Worm (Caenorhabditis elegans) whole organism, L4 larva: ENCODE results near the gene acs-11.

ENCODE experiments used
- F49E8.2 ChIP-seq: sonication (generic microtip); optimal IDR thresholded peaks from 2 replicates; lab custom pipeline; 2016; ENCODE audit warnings: missing compliant biosample characterization, mild to moderate bottlenecking, missing genetic modification characterization, borderline replicate concordance
- R02D3.7 ChIP-seq: fragments of 150-350 bp; sonication (generic microtip); optimal IDR thresholded peaks from 3 replicates; lab custom pipeline; 2014; ENCODE audit warnings: missing biosample characterization, missing genetic modification characterization
- T26A8.4 ChIP-seq: fragments of 200-800 bp; sonication (Bioruptor generic); IDR thresholded peaks from 2 replicates; pipeline ENCODE4 v1.3.6; 2022; ENCODE audit warnings: missing genetic modification characterization, missing compliant biosample characterization
- Y5F2A.4 ChIP-seq: fragments of 200-800 bp; sonication (Bioruptor generic); optimal IDR thresholded peaks from 2 replicates; lab custom pipeline; 2018; ENCODE audit warnings: mild to moderate bottlenecking, missing genetic modification characterization, missing compliant biosample characterization
- ceh-32 ChIP-seq: sonication (generic microtip); optimal IDR thresholded peaks from 2 replicates; lab custom pipeline; 2016; ENCODE audit warnings: mild to moderate bottlenecking, missing genetic modification characterization, missing compliant biosample characterization; ENCODE audit not compliant: poor library complexity
- ces-1 ChIP-seq: fragments of 150-350 bp; sonication (generic microtip); optimal IDR thresholded peaks from 4 replicates; lab custom pipeline; 2014; ENCODE audit warnings: missing biosample characterization, missing genetic modification reagents, missing genetic modification characterization
- daf-16 ChIP-seq, 3 experiments: sonication (generic microtip); optimal IDR thresholded peaks; 2 replicates each; lab custom pipeline; 2016 to 2017; ENCODE audit warnings: missing genetic modification characterization in 3 of 3, missing genetic modification reagents in 3 of 3, mild to moderate bottlenecking in 2 of 3, missing compliant biosample characterization in 2 of 3, missing biosample characterization in 1 of 3, moderate library complexity in 1 of 3
- daf-19 ChIP-seq: fragments of 200-800 bp; sonication (Bioruptor generic); conservative IDR thresholded peaks from 2 replicates; pipeline ENCODE4 v1.3.6; 2022; ENCODE audit warnings: missing genetic modification characterization, missing compliant biosample characterization
- daf-8 ChIP-seq: fragments of 200-800 bp; sonication (Bioruptor generic); IDR thresholded peaks from 2 replicates; pipeline ENCODE4 v1.3.6; 2022; ENCODE audit warnings: missing genetic modification characterization, missing compliant biosample characterization
- dmd-6 ChIP-seq: fragments of 200-800 bp; sonication (Bioruptor generic); IDR thresholded peaks from 2 replicates; pipeline ENCODE4 v1.3.6; 2022; ENCODE audit warnings: missing genetic modification reagents, missing genetic modification characterization, missing compliant biosample characterization
- duxl-1 ChIP-seq: sonication (generic microtip); optimal IDR thresholded peaks from 2 replicates; lab custom pipeline; 2016; ENCODE audit warnings: mild to moderate bottlenecking, missing genetic modification characterization, moderate library complexity, missing compliant biosample characterization; ENCODE audit not compliant: poor library complexity
- dve-1 ChIP-seq: sonication (generic microtip); optimal IDR thresholded peaks from 2 replicates; lab custom pipeline; 2017; ENCODE audit warnings: antibody characterized with exemption, mild to moderate bottlenecking, missing genetic modification characterization, missing compliant biosample characterization; ENCODE audit not compliant: insufficient read depth
- hif-1 ChIP-seq, 2 experiments: sonication (generic microtip); optimal IDR thresholded peaks; 2 replicates each; lab custom pipeline; 2016 to 2017; ENCODE audit warnings: missing compliant biosample characterization in 2 of 2, missing genetic modification characterization in 2 of 2, missing genetic modification reagents in 2 of 2, missing genotype in 2 of 2, mild to moderate bottlenecking in 1 of 2
- hlh-11 ChIP-seq: fragments of 200-800 bp; sonication (Bioruptor generic); optimal IDR thresholded peaks from 2 replicates; lab custom pipeline; 2018; ENCODE audit warnings: mild to moderate bottlenecking, missing genetic modification characterization, missing compliant biosample characterization
- hlh-30 ChIP-seq: sonication (generic microtip); optimal IDR thresholded peaks from 2 replicates; lab custom pipeline; 2017; ENCODE audit warnings: antibody characterized with exemption, mild to moderate bottlenecking, missing genetic modification characterization, missing compliant biosample characterization; ENCODE audit not compliant: insufficient read depth
- hmg-1.1 ChIP-seq: fragments of 200-800 bp; sonication (Bioruptor generic); IDR thresholded peaks from 2 replicates; pipeline ENCODE4 v1.3.6; 2022; ENCODE audit warnings: missing genetic modification reagents, missing genetic modification characterization, missing compliant biosample characterization
- lin-1 ChIP-seq: fragments of 200-800 bp; sonication (Bioruptor generic); IDR thresholded peaks from 2 replicates; pipeline ENCODE4 v1.3.6; 2022; ENCODE audit warnings: missing genetic modification reagents, missing genetic modification characterization, missing compliant biosample characterization
- lin-15B ChIP-seq: fragments of 150-350 bp; sonication (generic microtip); optimal IDR thresholded peaks from 3 replicates; lab custom pipeline; 2014; ENCODE audit warnings: missing biosample characterization, missing genetic modification characterization
- lin-38 ChIP-seq: fragments of 200-800 bp; sonication (Bioruptor generic); IDR thresholded peaks from 2 replicates; pipeline ENCODE4 v1.3.6; 2022; ENCODE audit warnings: missing genetic modification reagents, missing genetic modification characterization, missing compliant biosample characterization
- lsy-2 ChIP-seq, 2 experiments: fragments of 150-350 bp in 1 of 2; sonication (generic microtip) in 1 of 2; optimal IDR thresholded peaks; 2 replicates each; lab custom pipeline; 2014 to 2017; ENCODE audit warnings: missing biosample characterization in 2 of 2, missing genetic modification characterization in 2 of 2
- madf-5 ChIP-seq, 2 experiments: fragments of 200-800 bp; sonication (Bioruptor generic); IDR thresholded peaks; 2 replicates each; pipeline ENCODE4 v1.3.6; 2022; ENCODE audit warnings: missing compliant biosample characterization in 2 of 2, missing genetic modification characterization in 2 of 2
- mdl-1 ChIP-seq, 2 experiments: fragments of 150-350 bp in 1 of 2; sonication (generic microtip) in 1 of 2; optimal IDR thresholded peaks; 2 replicates each; lab custom pipeline; 2014 to 2017; ENCODE audit warnings: missing biosample characterization in 2 of 2, missing genetic modification characterization in 2 of 2
- mep-1 ChIP-seq: fragments of 150-350 bp; sonication (generic microtip); optimal IDR thresholded peaks from 3 replicates; lab custom pipeline; 2014; ENCODE audit warnings: missing biosample characterization, missing genetic modification characterization
- mes-2 ChIP-seq: sonication (generic microtip); optimal IDR thresholded peaks from 2 replicates; lab custom pipeline; 2016; ENCODE audit warnings: missing genotype, mild to moderate bottlenecking, missing genetic modification characterization, missing compliant biosample characterization; ENCODE audit not compliant: poor library complexity, severe bottlenecking
- mxl-3 ChIP-seq: fragments of 200-800 bp; sonication (Bioruptor generic); optimal IDR thresholded peaks from 2 replicates; lab custom pipeline; 2018; ENCODE audit warnings: mild to moderate bottlenecking, missing genetic modification characterization, missing compliant biosample characterization
- nhr-10 ChIP-seq: fragments of 150-350 bp; optimal IDR thresholded peaks from 2 replicates; lab custom pipeline; 2014; ENCODE audit warnings: missing biosample characterization, missing genetic modification characterization
- nhr-237 ChIP-seq: sonication (generic microtip); optimal IDR thresholded peaks from 2 replicates; lab custom pipeline; 2017; ENCODE audit warnings: missing biosample characterization, missing genetic modification characterization
- nhr-28 ChIP-seq: fragments of 150-350 bp; optimal IDR thresholded peaks from 2 replicates; lab custom pipeline; 2014; ENCODE audit warnings: missing biosample characterization, missing genetic modification characterization
- nhr-42 ChIP-seq: fragments of 200-800 bp; sonication (Bioruptor generic); IDR thresholded peaks from 2 replicates; pipeline ENCODE4 v1.3.6; 2022; ENCODE audit warnings: missing genetic modification characterization, missing compliant biosample characterization
- nhr-6 ChIP-seq: fragments of 150-350 bp; optimal IDR thresholded peaks from 2 replicates; lab custom pipeline; 2014; ENCODE audit warnings: missing biosample characterization, missing genetic modification characterization
- nhr-76 ChIP-seq: fragments of 150-350 bp; optimal IDR thresholded peaks from 2 replicates; lab custom pipeline; 2014; ENCODE audit warnings: missing biosample characterization, missing genetic modification characterization
- pqm-1 ChIP-seq: sonication (generic microtip); optimal IDR thresholded peaks from 2 replicates; lab custom pipeline; 2017; ENCODE audit warnings: missing biosample characterization, missing genetic modification characterization
- saeg-2 ChIP-seq: fragments of 200-800 bp; sonication (Bioruptor generic); IDR thresholded peaks from 2 replicates; pipeline ENCODE4 v1.3.6; 2022; ENCODE audit warnings: missing genetic modification reagents, missing genetic modification characterization, missing compliant biosample characterization
- set-16 ChIP-seq: fragments of 200-800 bp; sonication (Bioruptor generic); IDR thresholded peaks from 2 replicates; pipeline ENCODE4 v1.3.6; 2022; ENCODE audit warnings: missing genetic modification reagents, missing genetic modification characterization, missing compliant biosample characterization
- unc-39 ChIP-seq: sonication (generic microtip); optimal IDR thresholded peaks from 2 replicates; lab custom pipeline; 2017; ENCODE audit warnings: missing biosample characterization, missing genetic modification characterization
- unc-62 ChIP-seq, 3 experiments: fragments of 150-350 bp in 1 of 3; sonication (generic microtip); optimal IDR thresholded peaks in 2 of 3; peaks in 1 of 3; 1 replicate in 1 of 3; 2 replicates in 2 of 3; lab custom pipeline; 2014 to 2017; ENCODE audit warnings: missing biosample characterization in 3 of 3, missing genetic modification characterization in 3 of 3, missing genetic modification reagents in 3 of 3, missing genotype in 1 of 3
- zag-1 ChIP-seq: fragments of 150-350 bp; optimal IDR thresholded peaks from 2 replicates; lab custom pipeline; 2014; ENCODE audit warnings: missing biosample characterization, missing genetic modification characterization
- zfp-2 ChIP-seq: sonication (generic microtip); optimal IDR thresholded peaks from 2 replicates; lab custom pipeline; 2016; ENCODE audit warnings: mild to moderate bottlenecking, missing genetic modification characterization, missing compliant biosample characterization
- zip-11 ChIP-seq: fragments of 200-800 bp; sonication (Bioruptor generic); IDR thresholded peaks from 2 replicates; pipeline ENCODE4 v1.3.6; 2022; ENCODE audit warnings: missing genetic modification characterization, missing compliant biosample characterization

acs-11 gene

ce11 chrII:4710813-4711212, 31.1 kb upstream of the acs-11 start:
- no peak for TF ChIP-seq nhr-10 (tag; lab: Kevin White, UChicago)
- peak in 1 of 2 experiments; percentile 96 for TF ChIP-seq unc-62 (GFP tag; optimal IDR thresholded peaks at IDR 0.05 in 1 of 2; lab: Kevin White, UChicago)
- TF ChIP-seq unc-62 (tag; optimal IDR thresholded peaks at IDR 0.05; lab: Kevin White, UChicago), result no peak
- TF ChIP-seq, all 104 proteins: peak for 1

DNA sequence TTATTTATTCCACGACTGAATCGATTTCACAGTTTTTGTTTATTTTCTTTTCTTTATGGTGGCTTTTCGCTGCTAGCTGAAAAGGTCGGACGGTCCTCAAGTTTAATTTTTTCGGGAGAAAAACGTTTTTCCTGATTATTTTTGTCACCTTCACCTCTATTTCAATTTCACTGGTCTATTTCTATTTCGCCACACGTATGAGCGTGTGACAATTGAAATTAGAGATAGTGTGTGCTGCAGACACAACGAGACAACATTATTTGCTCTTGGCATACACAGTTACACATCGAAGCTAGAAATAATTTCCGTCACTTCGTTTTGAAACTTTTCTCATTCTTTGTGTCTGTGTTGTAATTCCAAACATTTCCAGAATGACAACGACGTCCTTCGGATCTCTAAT, 26.3 kb upstream of the acs-11 start, which contains the start of gene F41C3.8:
Gene F41C3.8, plus strand, starts transcription at position 371 of the 400 bp plus-strand sequence.
- no peak for TF ChIP-seq daf-16 (GFP tag; optimal IDR thresholded peaks at IDR 0.05; lab: Kevin White, UChicago)
- peak; percentile 27 for TF ChIP-seq daf-16 (tag; optimal IDR thresholded peaks at IDR 0.05; lab: Kevin White, UChicago)
- peak; percentile 75 for TF ChIP-seq pqm-1 (tag; lab: Kevin White, UChicago)
- peak; percentile 13 for TF ChIP-seq dve-1 (tag; lab: Kevin White, UChicago)
- no peak for TF ChIP-seq zag-1 (tag; lab: Kevin White, UChicago)
- no peak for TF ChIP-seq nhr-237 (tag; lab: Kevin White, UChicago)
- TF ChIP-seq hlh-30 (tag; lab: Kevin White, UChicago), result peak; percentile 30
- TF ChIP-seq nhr-28, result peak; percentile 80
- peak; percentile 20 for TF ChIP-seq hlh-11 (tag; lab: Kevin White, UChicago)
- peak; percentile 42; the same call in 1 of the 2 replicates for TF ChIP-seq dmd-6 (GFP tag; lab: Robert Waterston, UW)

ce11 chrII:4726120-4726519, 15.8 kb upstream of the acs-11 start, which contains the start of gene F10G7.10:
Gene F10G7.10 (minus strand): TSS chrII:4726264.
- TF ChIP-seq hlh-30 (tag; lab: Kevin White, UChicago) (peak; percentile 83), zip-11 (GFP tag; lab: Robert Waterston, UW) (no peak), Y5F2A.4 (no peak), set-16 (GFP tag; lab: Robert Waterston, UW) (no peak), lsy-2 (tag; optimal IDR thresholded peaks at IDR 0.05; lab: Kevin White, UChicago) (peak in 1 of 2 experiments; percentile 28), dmd-6 (GFP tag; lab: Robert Waterston, UW) (no peak), lin-15B (tag; lab: Kevin White, UChicago) (no peak), nhr-76 (tag; lab: Kevin White, UChicago) (no peak), mxl-3 (GFP tag; lab: Kevin White, UChicago) (peak; percentile 69), dve-1 (tag; lab: Kevin White, UChicago) (peak; percentile 36), nhr-6 (tag; lab: Kevin White, UChicago) (peak; percentile 3), hif-1 (tag; optimal IDR thresholded peaks at IDR 0.05; lab: Kevin White, UChicago) (peak in 1 of 2 experiments; percentile 50), madf-5 (GFP tag; IDR thresholded peaks at IDR 0.05; lab: Robert Waterston, UW) (no peak), lin-38 (no peak), mdl-1 (tag; optimal IDR thresholded peaks at IDR 0.05; lab: Kevin White, UChicago) (peak; percentile 30 to 84), daf-8 (no peak), daf-16 (GFP tag; optimal IDR thresholded peaks at IDR 0.05; lab: Kevin White, UChicago) (no peak), daf-16 (tag; optimal IDR thresholded peaks at IDR 0.05; lab: Kevin White, UChicago) (peak; percentile 29), R02D3.7 (tag; lab: Kevin White, UChicago) (no peak), mes-2 (peak; percentile 31), zfp-2 (no peak), hlh-11 (tag; lab: Kevin White, UChicago) (peak; percentile 42), saeg-2 (GFP tag; lab: Robert Waterston, UW) (no peak), lin-1 (GFP tag; lab: Robert Waterston, UW) (no peak), ceh-32 (tag; lab: Kevin White, UChicago) (no peak), hmg-1.1 (GFP tag; lab: Robert Waterston, UW) (0 out of 2 replicates have a peak, but pooled peaks have one; percentile 39), unc-62 (GFP tag; optimal IDR thresholded peaks at IDR 0.05 in 1 of 2; lab: Kevin White, UChicago) (peak in 1 of 2 experiments; percentile 59), unc-62 (tag; optimal IDR thresholded peaks at IDR 0.05; lab: Kevin White, UChicago) (no peak), mep-1 (tag; lab: Kevin White, UChicago) (peak; percentile 0), T26A8.4 (GFP tag; lab: Robert Waterston, UW) (no peak), unc-39 (tag; lab: Kevin White, UChicago) (no peak), duxl-1 (no peak), nhr-42 (no peak), daf-19 (GFP tag; lab: Robert Waterston, UW) (no peak), ces-1 (GFP tag; lab: Kevin White, UChicago) (no peak), F49E8.2 (tag; lab: Kevin White, UChicago) (no peak)
- TF ChIP-seq, all 104 proteins: peak for 13
